Worm (Caenorhabditis elegans) whole organism, L2 larva: ENCODE measurements around the gene C39E9.8.

Experiments
- F13H6.1 ChIP-seq: sonication (generic microtip); optimal IDR thresholded peaks from 2 replicates; lab custom pipeline; 2016; ENCODE audit warnings: missing genetic modification characterization, missing compliant biosample characterization
- R02D3.7 ChIP-seq: fragments of 150-350 bp; optimal IDR thresholded peaks from 2 replicates; lab custom pipeline; 2014; ENCODE audit warnings: missing biosample characterization, missing genetic modification characterization
- Y55F3AM.14 ChIP-seq: fragments of 200-800 bp; sonication (Bioruptor generic); optimal IDR thresholded peaks from 2 replicates; lab custom pipeline; 2018; ENCODE audit warnings: mild to moderate bottlenecking, missing genetic modification characterization, missing compliant biosample characterization
- ZK546.5 ChIP-seq: sonication (generic microtip); optimal IDR thresholded peaks from 2 replicates; lab custom pipeline; 2017; ENCODE audit warnings: missing biosample characterization, missing genetic modification characterization
- alr-1 ChIP-seq: fragments of 150-350 bp; optimal IDR thresholded peaks from 2 replicates; lab custom pipeline; 2014; ENCODE audit warnings: missing biosample characterization, missing genetic modification characterization
- aly-2 ChIP-seq: fragments of 150-350 bp; optimal IDR thresholded peaks from 2 replicates; lab custom pipeline; 2014; ENCODE audit warnings: missing biosample characterization, missing genetic modification characterization
- ama-1 ChIP-seq: fragments of 150-350 bp; optimal IDR thresholded peaks from 2 replicates; lab custom pipeline; 2018; ENCODE audit warnings: inconsistent platforms
- blmp-1 ChIP-seq: sonication (generic microtip); optimal IDR thresholded peaks from 2 replicates; lab custom pipeline; 2017; ENCODE audit warnings: missing genetic modification characterization, mild to moderate bottlenecking, missing compliant biosample characterization, antibody characterized with exemption, moderate library complexity; ENCODE audit not compliant: insufficient read depth
- ceh-82 ChIP-seq: fragments of 150-350 bp; optimal IDR thresholded peaks from 2 replicates; lab custom pipeline; 2014; ENCODE audit warnings: missing biosample characterization, missing genetic modification characterization
- egl-27 ChIP-seq: sonication (generic microtip); optimal IDR thresholded peaks from 3 replicates; lab custom pipeline; 2017; ENCODE audit warnings: missing biosample characterization, missing genetic modification reagents, missing genetic modification characterization
- elt-1 ChIP-seq: fragments of 150-350 bp; optimal IDR thresholded peaks from 2 replicates; lab custom pipeline; 2014; ENCODE audit warnings: missing biosample characterization, missing genetic modification characterization
- elt-3 ChIP-seq: sonication (generic microtip); optimal IDR thresholded peaks from 2 replicates; lab custom pipeline; 2017; ENCODE audit warnings: missing biosample characterization, missing genetic modification characterization
- fos-1 ChIP-seq: fragments of 150-350 bp; optimal IDR thresholded peaks from 2 replicates; lab custom pipeline; 2014; ENCODE audit warnings: missing biosample characterization, missing genetic modification characterization
- gmeb-1 ChIP-seq: fragments of 150-350 bp; optimal IDR thresholded peaks from 2 replicates; lab custom pipeline; 2014; ENCODE audit warnings: missing biosample characterization, missing genetic modification characterization
- lin-11 ChIP-seq: fragments of 150-350 bp; sonication (generic microtip); optimal IDR thresholded peaks from 2 replicates; lab custom pipeline; 2014; ENCODE audit warnings: missing biosample characterization, missing genetic modification characterization, inconsistent platforms, mixed read lengths
- lin-39 ChIP-seq: fragments of 150-350 bp; optimal IDR thresholded peaks from 2 replicates; lab custom pipeline; 2014; ENCODE audit warnings: missing biosample characterization, missing genetic modification reagents, missing genetic modification characterization
- mbf-1 ChIP-seq: sonication (generic microtip); optimal IDR thresholded peaks from 2 replicates; lab custom pipeline; 2017; ENCODE audit warnings: missing biosample characterization, missing genetic modification characterization
- mdl-1 ChIP-seq, 2 experiments: fragments of 150-350 bp in 1 of 2; sonication (generic microtip) in 1 of 2; optimal IDR thresholded peaks; 2 replicates each; lab custom pipeline; 2017; ENCODE audit warnings: missing biosample characterization in 2 of 2, missing genetic modification characterization in 2 of 2
- nhr-12 ChIP-seq: fragments of 150-350 bp; optimal IDR thresholded peaks from 2 replicates; lab custom pipeline; 2014; ENCODE audit warnings: missing biosample characterization, missing genetic modification characterization
- nhr-129 ChIP-seq: fragments of 150-350 bp; optimal IDR thresholded peaks from 2 replicates; lab custom pipeline; 2014; ENCODE audit warnings: missing biosample characterization, missing genetic modification characterization
- nhr-21 ChIP-seq: fragments of 150-350 bp; optimal IDR thresholded peaks from 2 replicates; lab custom pipeline; 2014; ENCODE audit warnings: missing biosample characterization, missing genetic modification characterization
- nhr-25 ChIP-seq: fragments of 150-350 bp; sonication (generic microtip); optimal IDR thresholded peaks from 3 replicates; lab custom pipeline; 2014; ENCODE audit warnings: missing biosample characterization, missing genetic modification characterization
- nhr-6 ChIP-seq: fragments of 150-350 bp; optimal IDR thresholded peaks from 2 replicates; lab custom pipeline; 2014; ENCODE audit warnings: missing biosample characterization, missing genetic modification characterization
- sem-4 ChIP-seq: fragments of 150-350 bp; optimal IDR thresholded peaks from 2 replicates; lab custom pipeline; 2014; ENCODE audit warnings: missing biosample characterization, missing genetic modification reagents, missing genetic modification characterization
- skn-1 ChIP-seq: sonication (generic microtip); optimal IDR thresholded peaks from 2 replicates; lab custom pipeline; 2017; ENCODE audit warnings: missing biosample characterization, missing genetic modification characterization
- sma-3 ChIP-seq: sonication (generic microtip); optimal IDR thresholded peaks from 2 replicates; lab custom pipeline; 2016; ENCODE audit warnings: missing genetic modification reagents, missing genetic modification characterization, missing compliant biosample characterization
- sma-9 ChIP-seq, 2 experiments: fragments of 150-350 bp in 1 of 2; sonication (generic microtip) in 1 of 2; optimal IDR thresholded peaks; 2 replicates each; lab custom pipeline; 2014 to 2016; ENCODE audit warnings: missing genetic modification characterization in 2 of 2, mild to moderate bottlenecking in 1 of 2, missing biosample characterization in 1 of 2, missing compliant biosample characterization in 1 of 2, missing genetic modification reagents in 1 of 2, moderate library complexity in 1 of 2
- unc-39 ChIP-seq: fragments of 150-350 bp; optimal IDR thresholded peaks from 2 replicates; lab custom pipeline; 2014; ENCODE audit warnings: missing biosample characterization, missing genetic modification characterization
- unc-62 ChIP-seq: fragments of 150-350 bp; optimal IDR thresholded peaks from 2 replicates; lab custom pipeline; 2014; ENCODE audit warnings: missing biosample characterization, missing genetic modification reagents, missing genetic modification characterization
- zag-1 ChIP-seq: fragments of 150-350 bp; optimal IDR thresholded peaks from 2 replicates; lab custom pipeline; 2014; ENCODE audit warnings: missing biosample characterization, missing genetic modification characterization
- ztf-1 ChIP-seq: fragments of 200-800 bp; sonication (Bioruptor generic); conservative IDR thresholded peaks from 2 replicates; pipeline ENCODE4 v1.3.6; 2022; ENCODE audit warnings: missing genetic modification characterization, missing compliant biosample characterization
- ztf-11 ChIP-seq: sonication (generic microtip); optimal IDR thresholded peaks from 2 replicates; lab custom pipeline; 2017; ENCODE audit warnings: missing biosample characterization, missing genetic modification characterization
- ztf-4 ChIP-seq: fragments of 150-350 bp; optimal IDR thresholded peaks from 2 replicates; lab custom pipeline; 2014; ENCODE audit warnings: missing biosample characterization, missing genetic modification characterization

The C39E9.8 gene

ce11 chrIV:13082106-13082505 lies 2.9 kb downstream of the C39E9.8 start:
- TF ChIP-seq nhr-25 (tag; lab: Kevin White, UChicago): peak; percentile 19
- no peak for TF ChIP-seq R02D3.7 (tag; lab: Kevin White, UChicago)
- TF ChIP-seq lin-39 (tag; lab: Kevin White, UChicago): no peak
- peak; percentile 38 for TF ChIP-seq nhr-129 (tag; lab: Kevin White, UChicago)
- no peak for TF ChIP-seq lin-11 (tag; lab: Kevin White, UChicago)
- TF ChIP-seq sem-4 (tag; lab: Kevin White, UChicago): peak; percentile 10
- TF ChIP-seq, all 48 proteins: peak for 3

ce11 chrIV:13082836-13083763 lies 3.9 kb downstream of the C39E9.8 start:
- TF ChIP-seq ztf-11 (tag; lab: Kevin White, UChicago) (no peak), lin-11 (tag; lab: Kevin White, UChicago) (no peak), unc-39 (tag; lab: Kevin White, UChicago) (no peak), fos-1 (tag; lab: Kevin White, UChicago) (no peak), nhr-21 (tag; lab: Kevin White, UChicago) (no peak), elt-3 (tag; lab: Kevin White, UChicago) (no peak), zag-1 (tag; lab: Kevin White, UChicago) (no peak), F13H6.1 (peak; percentile 17), sma-9 (GFP tag; optimal IDR thresholded peaks at IDR 0.05; lab: Kevin White, UChicago) (no peak), sma-9 (tag; optimal IDR thresholded peaks at IDR 0.05; lab: Kevin White, UChicago) (no peak), aly-2 (tag; lab: Kevin White, UChicago) (no peak), mbf-1 (tag; lab: Kevin White, UChicago) (no peak), ama-1 (lab: Kevin White, UChicago) (peak; percentile 22), alr-1 (no peak), Y55F3AM.14 (GFP tag; lab: Kevin White, UChicago) (no peak), nhr-12 (tag; lab: Kevin White, UChicago) (no peak), nhr-129 (tag; lab: Kevin White, UChicago) (no peak), blmp-1 (no peak), sma-3 (peak; percentile 66), R02D3.7 (tag; lab: Kevin White, UChicago) (no peak), ztf-4 (tag; lab: Kevin White, UChicago) (peak; percentile 77), sem-4 (tag; lab: Kevin White, UChicago) (no peak), nhr-25 (tag; lab: Kevin White, UChicago) (peak; percentile 92), ceh-82 (tag; lab: Kevin White, UChicago) (no peak), unc-62 (no peak), nhr-6 (tag; lab: Kevin White, UChicago) (peak; percentile 12)

- no peak for TF ChIP-seq ztf-4 (tag; lab: Kevin White, UChicago)
- TF ChIP-seq unc-39 (tag; lab: Kevin White, UChicago): no peak
- TF ChIP-seq egl-27 (tag; lab: Kevin White, UChicago): no peak
- TF ChIP-seq lin-11 (tag; lab: Kevin White, UChicago): no peak
- TF ChIP-seq ztf-11 (tag; lab: Kevin White, UChicago): no peak
- no peak for TF ChIP-seq ztf-1 (GFP tag; lab: Robert Waterston, UW)
- TF ChIP-seq ceh-82 (tag; lab: Kevin White, UChicago): no peak
- no peak for TF ChIP-seq aly-2 (tag; lab: Kevin White, UChicago)
- TF ChIP-seq, all 48 proteins: peak for 0
Observed at ce11 chrIV:13085675-13086074, 6.4 kb downstream of the C39E9.8 start.

- no peak for TF ChIP-seq ztf-11 (tag; lab: Kevin White, UChicago)
- TF ChIP-seq skn-1 (tag; lab: Kevin White, UChicago): no peak
- TF ChIP-seq ZK546.5: no peak
- no peak for TF ChIP-seq sem-4 (tag; lab: Kevin White, UChicago)
- TF ChIP-seq gmeb-1 (tag; lab: Kevin White, UChicago): no peak
- no peak for TF ChIP-seq nhr-25 (tag; lab: Kevin White, UChicago)
- no peak for TF ChIP-seq mdl-1 (tag; optimal IDR thresholded peaks at IDR 0.05; lab: Kevin White, UChicago)
- no peak for TF ChIP-seq elt-1 (tag; lab: Kevin White, UChicago)
Observed at ce11 chrIV:13086705-13087104, 7.5 kb downstream of the C39E9.8 start, which contains the start of gene spin-2. TSS of gene spin-2 (plus strand) at chrIV:13087005.
